Fruit fly (Drosophila melanogaster) whole organism: ENCODE measurements around the gene sp3.

Source experiments
- CG8478 ChIP-seq: fragments of >200 bp; optimal IDR thresholded peaks from 2 replicates; lab custom pipeline; 2018; ENCODE audit warnings: inconsistent platforms
- Dll ChIP-seq: fragments of >200 bp; optimal IDR thresholded peaks from 2 replicates; lab custom pipeline; 2017
- EcR ChIP-seq, 2 experiments: fragments of >200 bp; optimal IDR thresholded peaks; 2 replicates each; lab custom pipeline; 2017; ENCODE audit warnings: missing biosample characterization in 2 of 2, missing genetic modification characterization in 2 of 2, missing genetic modification reagents in 2 of 2
- pan ChIP-seq: fragments of >200 bp; optimal IDR thresholded peaks from 2 replicates; lab custom pipeline; 2017
- psq ChIP-seq: fragments of >200 bp; optimal IDR thresholded peaks from 2 replicates; lab custom pipeline; 2017
- usp ChIP-seq: fragments of >200 bp; optimal IDR thresholded peaks from 2 replicates; lab custom pipeline; 2017; ENCODE audit warnings: missing biosample characterization, missing genetic modification characterization, mixed read lengths

sp3 gene

dm6 chr3R:21520756-21521155, at the start of gene sp3:
sp3 (plus strand) TSS chr3R:21520928.
- no peak for TF ChIP-seq psq (lab: Kevin White, UChicago)
- TF ChIP-seq Dll (lab: Kevin White, UChicago): no peak
- no peak for TF ChIP-seq CG8478 (lab: Kevin White, UChicago)

- no peak for TF ChIP-seq CG8478 (lab: Kevin White, UChicago)
- TF ChIP-seq psq (lab: Kevin White, UChicago): no peak
- no peak for TF ChIP-seq pan (lab: Kevin White, UChicago)
- no peak for TF ChIP-seq Dll (lab: Kevin White, UChicago)
- TF ChIP-seq usp (GFP tag; lab: Kevin White, UChicago): no peak
- no peak for TF ChIP-seq EcR (GFP tag; optimal IDR thresholded peaks at IDR 0.05; lab: Kevin White, UChicago)
These were observed 49.5 kb upstream of the sp3 start for dm6 chr3R:21471179-21471578.

dm6 chr3R:21481960-21482359, 38.8 kb upstream of the sp3 start, which contains the start of gene Fancm:
Fancm (plus strand) TSS chr3R:21482325.
- TF ChIP-seq Dll (lab: Kevin White, UChicago) (no peak), psq (lab: Kevin White, UChicago) (no peak), CG8478 (lab: Kevin White, UChicago) (no peak), EcR (GFP tag; optimal IDR thresholded peaks at IDR 0.05; lab: Kevin White, UChicago) (no peak), pan (lab: Kevin White, UChicago) (no peak), usp (GFP tag; lab: Kevin White, UChicago) (no peak)

dm6 chr3R:21487706-21488406, 32.9 kb upstream of the sp3 start:
- TF ChIP-seq pan (lab: Kevin White, UChicago): no peak

- TF ChIP-seq psq (lab: Kevin White, UChicago) (no peak), pan (lab: Kevin White, UChicago) (no peak), Dll (lab: Kevin White, UChicago) (no peak), usp (GFP tag; lab: Kevin White, UChicago) (no peak), CG8478 (lab: Kevin White, UChicago) (no peak)
These were observed 27.0 kb upstream of the sp3 start for dm6 chr3R:21493580-21494257.

- peak; percentile 81 for TF ChIP-seq Dll (lab: Kevin White, UChicago)
- TF ChIP-seq EcR (GFP tag; optimal IDR thresholded peaks at IDR 0.05; lab: Kevin White, UChicago): no peak
- TF ChIP-seq usp (GFP tag; lab: Kevin White, UChicago): no peak
- TF ChIP-seq CG8478 (lab: Kevin White, UChicago): no peak
These were observed 21.3 kb upstream of the sp3 start, which contains the start of gene C15 for dm6 chr3R:21499131-21500036. C15 (plus strand) TSS chr3R:21499986.

dm6 chr3R:21501263-21501824, 19.4 kb upstream of the sp3 start:
- TF ChIP-seq psq (lab: Kevin White, UChicago) (no peak), CG8478 (lab: Kevin White, UChicago) (no peak), Dll (lab: Kevin White, UChicago) (no peak), pan (lab: Kevin White, UChicago) (no peak), EcR (GFP tag; optimal IDR thresholded peaks at IDR 0.05; lab: Kevin White, UChicago) (no peak), usp (GFP tag; lab: Kevin White, UChicago) (no peak)

dm6 chr3R:21506270-21506669, 14.5 kb upstream of the sp3 start:
- TF ChIP-seq psq (lab: Kevin White, UChicago): no peak
- TF ChIP-seq usp (GFP tag; lab: Kevin White, UChicago): no peak

- TF ChIP-seq EcR (GFP tag; optimal IDR thresholded peaks at IDR 0.05; lab: Kevin White, UChicago) (no peak), CG8478 (lab: Kevin White, UChicago) (no peak), usp (GFP tag; lab: Kevin White, UChicago) (no peak), Dll (lab: Kevin White, UChicago) (no peak), psq (lab: Kevin White, UChicago) (no peak), pan (lab: Kevin White, UChicago) (no peak)
These were observed 9.7 kb upstream of the sp3 start for dm6 chr3R:21510999-21511398.

dm6 chr3R:21520183-21520582, 545 bp upstream of the sp3 start:
- TF ChIP-seq EcR (GFP tag; optimal IDR thresholded peaks at IDR 0.05; lab: Kevin White, UChicago) (no peak), CG8478 (lab: Kevin White, UChicago) (no peak), Dll (lab: Kevin White, UChicago) (no peak), psq (lab: Kevin White, UChicago) (no peak), pan (lab: Kevin White, UChicago) (no peak), usp (GFP tag; lab: Kevin White, UChicago) (no peak)

dm6 chr3R:21521780-21522179, 1.1 kb downstream of the sp3 start:
- TF ChIP-seq EcR (GFP tag; optimal IDR thresholded peaks at IDR 0.05; lab: Kevin White, UChicago): no peak
- TF ChIP-seq pan (lab: Kevin White, UChicago): no peak
- TF ChIP-seq Dll (lab: Kevin White, UChicago): no peak
- TF ChIP-seq psq (lab: Kevin White, UChicago): no peak
- no peak for TF ChIP-seq usp (GFP tag; lab: Kevin White, UChicago)
- no peak for TF ChIP-seq CG8478 (lab: Kevin White, UChicago)
